Worm (Caenorhabditis elegans) whole organism, L4 larva: ENCODE data around the gene F58H1.6.
A peak's percentile ranks its signal among the peaks of the same experiment; 100 is the strongest.

ENCODE experiments used
- F10B5.3 ChIP-seq: sonication (generic microtip); optimal IDR thresholded peaks from 2 replicates; lab custom pipeline; 2016; ENCODE audit warnings: mild to moderate bottlenecking, missing genetic modification characterization, missing compliant biosample characterization
- T20F7.1 ChIP-seq: fragments of 200-800 bp; sonication (Bioruptor generic); optimal IDR thresholded peaks from 2 replicates; lab custom pipeline; 2018; ENCODE audit warnings: mild to moderate bottlenecking, missing genetic modification characterization, missing compliant biosample characterization
- T26A8.4 ChIP-seq: fragments of 200-800 bp; sonication (Bioruptor generic); IDR thresholded peaks from 2 replicates; pipeline ENCODE4 v1.3.6; 2022; ENCODE audit warnings: missing genetic modification characterization, missing compliant biosample characterization
- Y48G9A.11 ChIP-seq: fragments of 200-800 bp; sonication (Bioruptor generic); IDR thresholded peaks from 2 replicates; pipeline ENCODE4 v1.3.6; 2022; ENCODE audit warnings: missing genetic modification reagents, missing genetic modification characterization, missing compliant biosample characterization
- Y75B8A.6 ChIP-seq: fragments of 200-800 bp; sonication (Bioruptor generic); IDR thresholded peaks from 2 replicates; pipeline ENCODE4 v1.3.6; 2022; ENCODE audit warnings: missing genetic modification reagents, missing genetic modification characterization, missing compliant biosample characterization
- ama-1 ChIP-seq: fragments of 150-350 bp; optimal IDR thresholded peaks from 2 replicates; lab custom pipeline; 2014; ENCODE audit warnings: inconsistent platforms, mixed read lengths
- arid-1 ChIP-seq: fragments of 200-800 bp; sonication (Bioruptor generic); conservative IDR thresholded peaks from 2 replicates; pipeline ENCODE4 v1.3.6; 2022; ENCODE audit warnings: missing genetic modification reagents, missing genetic modification characterization, missing compliant biosample characterization
- ceh-82 ChIP-seq: sonication (generic microtip); optimal IDR thresholded peaks from 2 replicates; lab custom pipeline; 2017; ENCODE audit warnings: missing biosample characterization, missing genetic modification characterization
- daf-16 ChIP-seq, 3 experiments: sonication (generic microtip); optimal IDR thresholded peaks; 2 replicates each; lab custom pipeline; 2016 to 2017; ENCODE audit warnings: missing genetic modification characterization in 3 of 3, missing genetic modification reagents in 3 of 3, mild to moderate bottlenecking in 2 of 3, missing compliant biosample characterization in 2 of 3, missing biosample characterization in 1 of 3, moderate library complexity in 1 of 3
- dmd-8 ChIP-seq: fragments of 200-800 bp; sonication (Bioruptor generic); IDR thresholded peaks from 2 replicates; pipeline ENCODE4 v1.3.6; 2022; ENCODE audit warnings: missing genetic modification characterization, missing compliant biosample characterization
- dpl-1 ChIP-seq: fragments of 150-350 bp; optimal IDR thresholded peaks from 2 replicates; lab custom pipeline; 2014; ENCODE audit warnings: missing biosample characterization, missing genetic modification reagents, missing genetic modification characterization
- dve-1 ChIP-seq: sonication (generic microtip); optimal IDR thresholded peaks from 2 replicates; lab custom pipeline; 2017; ENCODE audit warnings: antibody characterized with exemption, mild to moderate bottlenecking, missing genetic modification characterization, missing compliant biosample characterization; ENCODE audit not compliant: insufficient read depth
- fkh-10 ChIP-seq: fragments of 150-350 bp; optimal IDR thresholded peaks from 2 replicates; lab custom pipeline; 2014; ENCODE audit warnings: missing biosample characterization, missing genetic modification reagents, missing genetic modification characterization
- gei-8 ChIP-seq: fragments of 200-800 bp; sonication (Bioruptor generic); optimal IDR thresholded peaks from 2 replicates; lab custom pipeline; 2018; ENCODE audit warnings: mild to moderate bottlenecking, missing genetic modification characterization, missing compliant biosample characterization
- hif-1 ChIP-seq, 2 experiments: sonication (generic microtip); optimal IDR thresholded peaks; 2 replicates each; lab custom pipeline; 2016 to 2017; ENCODE audit warnings: missing compliant biosample characterization in 2 of 2, missing genetic modification characterization in 2 of 2, missing genetic modification reagents in 2 of 2, missing genotype in 2 of 2, mild to moderate bottlenecking in 1 of 2
- hlh-30 ChIP-seq: sonication (generic microtip); optimal IDR thresholded peaks from 2 replicates; lab custom pipeline; 2017; ENCODE audit warnings: antibody characterized with exemption, mild to moderate bottlenecking, missing genetic modification characterization, missing compliant biosample characterization; ENCODE audit not compliant: insufficient read depth
- hmg-1.1 ChIP-seq: fragments of 200-800 bp; sonication (Bioruptor generic); IDR thresholded peaks from 2 replicates; pipeline ENCODE4 v1.3.6; 2022; ENCODE audit warnings: missing genetic modification reagents, missing genetic modification characterization, missing compliant biosample characterization
- lin-38 ChIP-seq: fragments of 200-800 bp; sonication (Bioruptor generic); IDR thresholded peaks from 2 replicates; pipeline ENCODE4 v1.3.6; 2022; ENCODE audit warnings: missing genetic modification reagents, missing genetic modification characterization, missing compliant biosample characterization
- lsy-2 ChIP-seq, 2 experiments: fragments of 150-350 bp in 1 of 2; sonication (generic microtip) in 1 of 2; optimal IDR thresholded peaks; 2 replicates each; lab custom pipeline; 2014 to 2017; ENCODE audit warnings: missing biosample characterization in 2 of 2, missing genetic modification characterization in 2 of 2
- mep-1 ChIP-seq: fragments of 150-350 bp; sonication (generic microtip); optimal IDR thresholded peaks from 3 replicates; lab custom pipeline; 2014; ENCODE audit warnings: missing biosample characterization, missing genetic modification characterization
- mes-2 ChIP-seq: sonication (generic microtip); optimal IDR thresholded peaks from 2 replicates; lab custom pipeline; 2016; ENCODE audit warnings: missing genotype, mild to moderate bottlenecking, missing genetic modification characterization, missing compliant biosample characterization; ENCODE audit not compliant: poor library complexity, severe bottlenecking
- mxl-2 ChIP-seq: fragments of 200-800 bp; sonication (Bioruptor generic); conservative IDR thresholded peaks from 2 replicates; pipeline ENCODE4 v1.3.6; 2022; ENCODE audit warnings: missing genetic modification reagents, missing genetic modification characterization, missing compliant biosample characterization
- mxl-3 ChIP-seq: fragments of 200-800 bp; sonication (Bioruptor generic); optimal IDR thresholded peaks from 2 replicates; lab custom pipeline; 2018; ENCODE audit warnings: mild to moderate bottlenecking, missing genetic modification characterization, missing compliant biosample characterization
- nhr-102 ChIP-seq: sonication (generic microtip); optimal IDR thresholded peaks from 2 replicates; lab custom pipeline; 2016; ENCODE audit warnings: mild to moderate bottlenecking, missing genetic modification characterization, moderate library complexity, missing compliant biosample characterization
- nhr-237 ChIP-seq: sonication (generic microtip); optimal IDR thresholded peaks from 2 replicates; lab custom pipeline; 2017; ENCODE audit warnings: missing biosample characterization, missing genetic modification characterization
- nhr-28 ChIP-seq: fragments of 150-350 bp; optimal IDR thresholded peaks from 2 replicates; lab custom pipeline; 2014; ENCODE audit warnings: missing biosample characterization, missing genetic modification characterization
- nhr-42 ChIP-seq: fragments of 200-800 bp; sonication (Bioruptor generic); IDR thresholded peaks from 2 replicates; pipeline ENCODE4 v1.3.6; 2022; ENCODE audit warnings: missing genetic modification characterization, missing compliant biosample characterization
- nhr-6 ChIP-seq: fragments of 150-350 bp; optimal IDR thresholded peaks from 2 replicates; lab custom pipeline; 2014; ENCODE audit warnings: missing biosample characterization, missing genetic modification characterization
- set-16 ChIP-seq: fragments of 200-800 bp; sonication (Bioruptor generic); IDR thresholded peaks from 2 replicates; pipeline ENCODE4 v1.3.6; 2022; ENCODE audit warnings: missing genetic modification reagents, missing genetic modification characterization, missing compliant biosample characterization
- spr-3 ChIP-seq: fragments of 200-800 bp; sonication (Bioruptor generic); optimal IDR thresholded peaks from 2 replicates; lab custom pipeline; 2018; ENCODE audit warnings: mild to moderate bottlenecking, missing genetic modification characterization, missing compliant biosample characterization
- unc-130 ChIP-seq: sonication (generic microtip); optimal IDR thresholded peaks from 2 replicates; lab custom pipeline; 2016; ENCODE audit warnings: missing genetic modification reagents, missing genetic modification characterization, missing compliant biosample characterization
- unc-62 ChIP-seq, 3 experiments: fragments of 150-350 bp in 1 of 3; sonication (generic microtip); optimal IDR thresholded peaks in 2 of 3; peaks in 1 of 3; 1 replicate in 1 of 3; 2 replicates in 2 of 3; lab custom pipeline; 2014 to 2017; ENCODE audit warnings: missing biosample characterization in 3 of 3, missing genetic modification characterization in 3 of 3, missing genetic modification reagents in 3 of 3, missing genotype in 1 of 3
- zfp-3 ChIP-seq: fragments of 200-800 bp; sonication (Bioruptor generic); conservative IDR thresholded peaks from 2 replicates; pipeline ENCODE4 v1.3.6; 2022; ENCODE audit warnings: missing genetic modification reagents, missing genetic modification characterization, missing compliant biosample characterization

Gene F58H1.6

ce11 chrV:11921689-11922517 lies 20.5 kb upstream of the F58H1.6 start (continued):
- TF ChIP-seq nhr-28 (tag; lab: Kevin White, UChicago) (peak; percentile 71), mxl-2 (GFP tag; lab: Robert Waterston, UW) (no peak), hif-1 (tag; optimal IDR thresholded peaks at IDR 0.05; lab: Kevin White, UChicago) (no peak), mep-1 (tag; lab: Kevin White, UChicago) (peak; percentile 21)

ce11 chrV:11927346-11927745 lies 15.1 kb upstream of the F58H1.6 start, which contains the start of gene osm-6:
Gene osm-6 (minus strand): TSS chrV:11927446.
- TF ChIP-seq mep-1 (tag; lab: Kevin White, UChicago) (no peak), set-16 (GFP tag; lab: Robert Waterston, UW) (no peak), T26A8.4 (GFP tag; lab: Robert Waterston, UW) (no peak)

ce11 chrV:11929046-11929590 lies 13.3 kb upstream of the F58H1.6 start, which contains the start of gene F58H1.2:
Gene F58H1.2 (plus strand): TSS chrV:11929096.
- TF ChIP-seq mxl-3 (GFP tag; lab: Kevin White, UChicago) (no peak), unc-62 (GFP tag; optimal IDR thresholded peaks at IDR 0.05 in 1 of 2; lab: Kevin White, UChicago) (peak in 1 of 2 experiments; percentile 93), unc-62 (tag; optimal IDR thresholded peaks at IDR 0.05; lab: Kevin White, UChicago) (no peak)

- TF ChIP-seq mep-1 (tag; lab: Kevin White, UChicago) (peak; percentile 74), hmg-1.1 (GFP tag; lab: Robert Waterston, UW) (0 out of 2 replicates have a peak, but pooled peaks have one; percentile 21), F10B5.3 (no peak), Y75B8A.6 (GFP tag; lab: Robert Waterston, UW) (no peak), dpl-1 (GFP tag; lab: Kevin White, UChicago) (peak; percentile 27), mes-2 (tag; lab: Kevin White, UChicago) (peak; percentile 65), Y48G9A.11 (GFP tag; lab: Robert Waterston, UW) (no peak), zfp-3 (GFP tag; lab: Robert Waterston, UW) (no peak), lin-38 (GFP tag; lab: Robert Waterston, UW) (peak; percentile 71), nhr-42 (GFP tag; lab: Robert Waterston, UW) (no peak), nhr-28 (tag; lab: Kevin White, UChicago) (peak; percentile 50), nhr-6 (tag; lab: Kevin White, UChicago) (peak; percentile 19), fkh-10 (GFP tag; lab: Kevin White, UChicago) (peak; percentile 47), hlh-30 (tag; lab: Kevin White, UChicago) (peak; percentile 20), lsy-2 (tag; optimal IDR thresholded peaks at IDR 0.05; lab: Kevin White, UChicago) (peak in 1 of 2 experiments; percentile 68), ama-1 (lab: Kevin White, UChicago) (no peak), nhr-102 (tag; lab: Kevin White, UChicago) (no peak), dmd-8 (GFP tag; lab: Robert Waterston, UW) (no peak), spr-3 (GFP tag; lab: Kevin White, UChicago) (no peak), mxl-3 (GFP tag; lab: Kevin White, UChicago) (no peak), hif-1 (tag; optimal IDR thresholded peaks at IDR 0.05; lab: Kevin White, UChicago) (peak in 1 of 2 experiments; percentile 77), daf-16 (GFP tag; optimal IDR thresholded peaks at IDR 0.05; lab: Kevin White, UChicago) (no peak), daf-16 (tag; optimal IDR thresholded peaks at IDR 0.05; lab: Kevin White, UChicago) (peak; percentile 41), ceh-82 (tag; lab: Kevin White, UChicago) (no peak), T20F7.1 (GFP tag; lab: Kevin White, UChicago) (peak; percentile 62), gei-8 (GFP tag; lab: Kevin White, UChicago) (no peak), nhr-237 (tag; lab: Kevin White, UChicago) (no peak), arid-1 (GFP tag; lab: Robert Waterston, UW) (no peak), dve-1 (tag; lab: Kevin White, UChicago) (peak; percentile 9), unc-130 (GFP tag; lab: Kevin White, UChicago) (peak; percentile 62)
These were observed 9.0 kb upstream of the F58H1.6 start, which contains the start of the genes aman-2 and F58H1.3 for ce11 chrV:11933196-11934028. Gene aman-2 (minus strand): TSS chrV:11933246. Gene F58H1.3 (plus strand): TSS chrV:11933978.
